Fruit fly (Drosophila melanogaster) whole organism, adult: ENCODE results near the gene rtv.

Experiments used
- CG11617 ChIP-seq: fragments of 200-800 bp; sonication (Bioruptor generic); optimal IDR thresholded peaks from 2 replicates; lab custom pipeline; 2017; ENCODE audit warnings: mild to moderate bottlenecking, missing biosample characterization, missing genetic modification reagents, missing genetic modification characterization
- CG12768 ChIP-seq: fragments of 200-800 bp; sonication (Bioruptor generic); optimal IDR thresholded peaks from 2 replicates; lab custom pipeline; 2017; ENCODE audit warnings: missing biosample characterization, missing genetic modification characterization, mild to moderate bottlenecking, moderate library complexity, missing genetic modification reagents
- CG14711 ChIP-seq: fragments of 200-800 bp; sonication (Bioruptor generic); optimal IDR thresholded peaks from 2 replicates; lab custom pipeline; 2018; ENCODE audit warnings: missing biosample characterization, mild to moderate bottlenecking, missing genetic modification characterization, moderate library complexity
- CG1620 ChIP-seq: fragments of 200-800 bp; sonication (Bioruptor generic); optimal IDR thresholded peaks from 2 replicates; lab custom pipeline; 2016; ENCODE audit warnings: missing biosample characterization, missing genetic modification characterization
- CG33017 ChIP-seq: fragments of 200-800 bp; sonication (Bioruptor generic); optimal IDR thresholded peaks from 2 replicates; lab custom pipeline; 2018; ENCODE audit warnings: missing biosample characterization, mild to moderate bottlenecking, missing genetic modification characterization, moderate library complexity
- Clk ChIP-seq: fragments of 200-800 bp; sonication (Bioruptor generic); optimal IDR thresholded peaks from 2 replicates; lab custom pipeline; 2017; ENCODE audit warnings: missing biosample characterization, missing genetic modification characterization
- Mnt ChIP-seq: fragments of 200-800 bp; sonication (Bioruptor generic); optimal IDR thresholded peaks from 2 replicates; lab custom pipeline; 2016; ENCODE audit warnings: missing biosample characterization, mild to moderate bottlenecking, missing genetic modification characterization
- cic ChIP-seq: fragments of 200-800 bp; sonication (Bioruptor generic); optimal IDR thresholded peaks from 2 replicates; lab custom pipeline; 2017; ENCODE audit warnings: missing biosample characterization, mild to moderate bottlenecking, missing genetic modification characterization, moderate library complexity
- cnc ChIP-seq, 2 experiments: fragments of >200 bp; optimal IDR thresholded peaks; 2 replicates each; lab custom pipeline; 2017
- kay ChIP-seq: fragments of 200-800 bp; sonication (Bioruptor generic); peaks from one replicate; lab custom pipeline; 2016; ENCODE audit warnings: missing biosample characterization, missing genetic modification characterization, borderline replicate concordance
- ovo ChIP-seq: fragments of 200-800 bp; sonication (Bioruptor generic); optimal IDR thresholded peaks from 2 replicates; lab custom pipeline; 2016; ENCODE audit warnings: missing biosample characterization, missing genetic modification characterization
- pad ChIP-seq: fragments of 200-800 bp; sonication (Bioruptor generic); optimal IDR thresholded peaks from 3 replicates; lab custom pipeline; 2017; ENCODE audit warnings: missing biosample characterization, missing genetic modification characterization, mild to moderate bottlenecking, moderate library complexity, missing genetic modification reagents
- tj ChIP-seq: fragments of 200-800 bp; sonication (Bioruptor generic); optimal IDR thresholded peaks from 3 replicates; lab custom pipeline; 2017; ENCODE audit warnings: missing biosample characterization, mild to moderate bottlenecking, missing genetic modification characterization, moderate library complexity
- toe ChIP-seq: fragments of 200-800 bp; sonication (Bioruptor generic); optimal IDR thresholded peaks from 2 replicates; lab custom pipeline; 2016; ENCODE audit warnings: missing biosample characterization, missing genetic modification characterization

DNA sequence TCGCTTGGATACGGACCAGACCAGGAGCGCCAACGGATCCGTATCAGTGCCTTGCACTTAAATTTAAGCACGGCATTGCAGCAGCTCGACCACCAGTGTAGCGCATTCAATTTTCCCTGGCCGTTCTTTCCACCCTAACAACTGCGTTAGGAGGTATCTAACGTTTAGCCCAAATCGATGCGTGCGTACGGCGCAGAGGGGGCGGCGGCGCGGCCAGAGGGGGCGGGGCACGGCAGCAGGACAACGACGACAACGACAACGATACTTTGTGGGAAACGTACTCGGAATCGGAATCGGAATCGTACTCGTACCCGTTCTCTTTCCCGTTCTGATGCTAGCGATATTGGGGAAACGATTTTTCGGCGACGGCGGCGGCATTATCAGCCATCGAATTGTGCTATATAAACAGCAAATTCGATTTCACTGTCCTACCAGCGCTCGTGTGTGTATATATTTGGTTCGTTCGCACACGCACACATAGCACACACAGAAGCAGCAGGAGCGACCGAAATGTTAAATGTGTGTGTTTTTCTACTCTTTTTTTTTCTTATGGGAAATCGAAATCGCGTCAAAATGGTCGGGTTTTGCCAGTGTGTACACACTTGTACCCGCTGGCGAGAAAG is 29.6 kb downstream of the rtv start, which contains the start of gene CG11122:
- TF ChIP-seq ovo (no peak), pad (no peak), CG1620 (no peak), cic (GFP tag; lab: Kevin White, UChicago) (no peak), CG14711 (tag; lab: Kevin White, UChicago) (no peak), CG12768 (GFP tag; lab: Kevin White, UChicago) (no peak), toe (no peak), tj (no peak), Clk (no peak), cnc (optimal IDR thresholded peaks at IDR 0.05; lab: Kevin White, UChicago) (no peak), kay (GFP tag; lab: Kevin White, UChicago) (no peak), Mnt (peak; percentile 7), CG33017 (no peak), CG11617 (GFP tag; lab: Kevin White, UChicago) (no peak)
